Worm (Caenorhabditis elegans) whole organism, midembryonic: ENCODE measurements around the gene ubxn-2.
"Not testable (repeated sequence)": the region's sequence is repeated elsewhere in the genome, so short reads cannot be mapped to it uniquely, and the experiment has no call there.

Source experiments
- T22C8.4 ChIP-seq: fragments of 200-800 bp; sonication (Bioruptor generic); IDR thresholded peaks from 2 replicates; pipeline ENCODE4 v1.3.6; 2022; ENCODE audit warnings: missing genetic modification characterization, missing compliant biosample characterization
- cog-1 ChIP-seq: sonication (generic microtip); optimal IDR thresholded peaks from 2 replicates; lab custom pipeline; 2016; ENCODE audit warnings: missing genetic modification characterization, missing compliant biosample characterization
- flt-1 ChIP-seq: fragments of 200-800 bp; sonication (Bioruptor generic); IDR thresholded peaks from 2 replicates; pipeline ENCODE4 v1.3.6; 2022; ENCODE audit warnings: missing genetic modification characterization, missing compliant biosample characterization
- klf-2 ChIP-seq: fragments of 200-800 bp; sonication (Bioruptor generic); conservative IDR thresholded peaks from 2 replicates; pipeline ENCODE4 v1.3.6; 2022; ENCODE audit warnings: missing genetic modification reagents, missing genetic modification characterization, missing compliant biosample characterization
- med-1 ChIP-seq: sonication (generic microtip); optimal IDR thresholded peaks from 2 replicates; lab custom pipeline; 2017; ENCODE audit warnings: missing genetic modification characterization, mild to moderate bottlenecking, missing compliant biosample characterization, antibody characterized with exemption, missing genetic modification reagents; ENCODE audit not compliant: insufficient read depth
- ref-1 ChIP-seq: fragments of 200-800 bp; sonication (Bioruptor generic); conservative IDR thresholded peaks from 2 replicates; pipeline ENCODE4 v1.3.6; 2022; ENCODE audit warnings: missing genetic modification reagents, missing genetic modification characterization, missing compliant biosample characterization
- tab-1 ChIP-seq: fragments of 200-800 bp; sonication (Bioruptor generic); IDR thresholded peaks from 2 replicates; pipeline ENCODE4 v1.3.6; 2022; ENCODE audit warnings: missing genetic modification characterization, missing compliant biosample characterization
- ztf-23 ChIP-seq: fragments of 200-800 bp; sonication (Bioruptor generic); IDR thresholded peaks from 2 replicates; pipeline ENCODE4 v1.3.6; 2022; ENCODE audit warnings: missing genetic modification reagents, missing genetic modification characterization, missing compliant biosample characterization
- ztf-29 ChIP-seq: fragments of 200-800 bp; sonication (Bioruptor generic); IDR thresholded peaks from 2 replicates; pipeline ENCODE4 v1.3.6; 2022; ENCODE audit warnings: missing genetic modification reagents, missing genetic modification characterization, missing compliant biosample characterization

ubxn-2 gene

ce11 chrIV:2738466-2738865, 12.8 kb upstream of the ubxn-2 start:
- TF ChIP-seq ref-1 (GFP tag; lab: Robert Waterston, UW) (no peak), klf-2 (GFP tag; lab: Robert Waterston, UW) (no peak), cog-1 (tag; lab: Kevin White, UChicago) (no peak)

- no peak for TF ChIP-seq klf-2 (GFP tag; lab: Robert Waterston, UW)
- TF ChIP-seq tab-1, result no peak
- peak; percentile 64 for TF ChIP-seq T22C8.4 (GFP tag; lab: Robert Waterston, UW)
- TF ChIP-seq ztf-29, result no peak
Observed at ce11 chrIV:2736575-2736974, 11.0 kb upstream of the ubxn-2 start.

ce11 chrIV:2734675-2735074, 9.1 kb upstream of the ubxn-2 start:
- TF ChIP-seq med-1 (GFP tag; lab: Kevin White, UChicago), result no peak

ce11 chrIV:2729957-2730356, 4.3 kb upstream of the ubxn-2 start, which contains the start of gene Y94H6A.2:
Gene Y94H6A.2, plus strand, starts transcription at chrIV:2730292.
- TF ChIP-seq klf-2 (GFP tag; lab: Robert Waterston, UW) (no peak), ztf-29 (no peak), T22C8.4 (GFP tag; lab: Robert Waterston, UW) (no peak), cog-1 (tag; lab: Kevin White, UChicago) (no peak), tab-1 (no peak), ztf-23 (GFP tag; lab: Robert Waterston, UW) (no peak), med-1 (GFP tag; lab: Kevin White, UChicago) (no peak), flt-1 (GFP tag; lab: Robert Waterston, UW) (no peak), ref-1 (GFP tag; lab: Robert Waterston, UW) (no peak)

- not testable (repeated sequence) for TF ChIP-seq ztf-23, flt-1, T22C8.4 (GFP tag; lab: Robert Waterston, UW)
Observed at ce11 chrIV:2719734-2720133, 5.9 kb downstream of the ubxn-2 start, which contains the start of gene ndua-12. Gene ndua-12, minus strand, starts transcription at chrIV:2719834.

ce11 chrIV:2716474-2716873, 9.1 kb downstream of the ubxn-2 start, which contains the start of gene Y94H6A.7:
Gene Y94H6A.7, minus strand, starts transcription at chrIV:2716574.
- peak; percentile 44; the same call in 1 of the 2 replicates for TF ChIP-seq T22C8.4 (GFP tag; lab: Robert Waterston, UW)

ce11 chrIV:2712935-2713334, 12.7 kb downstream of the ubxn-2 start, which contains the start of gene Y94H6A.12:
Gene Y94H6A.12, minus strand, starts transcription at chrIV:2713035.
- no peak for TF ChIP-seq klf-2 (GFP tag; lab: Robert Waterston, UW)
- TF ChIP-seq cog-1 (tag; lab: Kevin White, UChicago), result no peak
- TF ChIP-seq ztf-29, result no peak
- no peak for TF ChIP-seq med-1 (GFP tag; lab: Kevin White, UChicago)
- no peak for TF ChIP-seq ref-1 (GFP tag; lab: Robert Waterston, UW)
- no peak for TF ChIP-seq flt-1 (GFP tag; lab: Robert Waterston, UW)

- TF ChIP-seq ref-1 (GFP tag; lab: Robert Waterston, UW) (no peak), cog-1 (tag; lab: Kevin White, UChicago) (no peak), T22C8.4 (GFP tag; lab: Robert Waterston, UW) (no peak), med-1 (GFP tag; lab: Kevin White, UChicago) (no peak), klf-2 (GFP tag; lab: Robert Waterston, UW) (no peak), ztf-29 (no peak), flt-1 (GFP tag; lab: Robert Waterston, UW) (no peak), ztf-23 (GFP tag; lab: Robert Waterston, UW) (no peak), tab-1 (no peak)
Observed at ce11 chrIV:2711122-2711669, 14.4 kb downstream of the ubxn-2 start.

- TF ChIP-seq ztf-29 (no peak), cog-1 (tag; lab: Kevin White, UChicago) (no peak), ztf-23 (GFP tag; lab: Robert Waterston, UW) (no peak), med-1 (GFP tag; lab: Kevin White, UChicago) (no peak), flt-1 (GFP tag; lab: Robert Waterston, UW) (no peak), tab-1 (no peak), ref-1 (GFP tag; lab: Robert Waterston, UW) (no peak), klf-2 (GFP tag; lab: Robert Waterston, UW) (no peak), T22C8.4 (GFP tag; lab: Robert Waterston, UW) (no peak)
Observed at ce11 chrIV:2710203-2710935, 15.2 kb downstream of the ubxn-2 start, which contains the start of gene Y94H6A.10. Gene Y94H6A.10, minus strand, starts transcription at chrIV:2710666.

- TF ChIP-seq cog-1 (tag; lab: Kevin White, UChicago) (no peak), flt-1 (GFP tag; lab: Robert Waterston, UW) (no peak), klf-2 (GFP tag; lab: Robert Waterston, UW) (no peak), ref-1 (GFP tag; lab: Robert Waterston, UW) (no peak), T22C8.4 (GFP tag; lab: Robert Waterston, UW) (no peak), med-1 (GFP tag; lab: Kevin White, UChicago) (no peak), ztf-23 (GFP tag; lab: Robert Waterston, UW) (no peak), ztf-29 (no peak), tab-1 (no peak)
Observed at ce11 chrIV:2709590-2710201, 15.9 kb downstream of the ubxn-2 start.
